Worm (Caenorhabditis elegans): ENCODE results near the gene W01G7.4.
A peak's percentile ranks its signal among the peaks of the same experiment; 100 is the strongest.
"Not testable (repeated sequence)": the region's sequence is repeated elsewhere in the genome, so short reads cannot be mapped to it uniquely, and the experiment has no call there.

W01G7.4 gene

ce11 chrII:14018192-14018591 is 42.3 kb upstream of the W01G7.4 start (continued):
- TF ChIP-seq nhr-43 (tag; optimal IDR thresholded peaks at IDR 0.05; ENCODE audit: poor library complexity, severe bottlenecking) (peak; percentile 79), mdl-1 (tag; optimal IDR thresholded peaks at IDR 0.05) (no peak), R02D3.7 (tag; optimal IDR thresholded peaks at IDR 0.05) (peak; percentile 41), ztf-4 (tag; optimal IDR thresholded peaks at IDR 0.05) (no peak)

ce11 chrII:14018887-14019286 is 41.7 kb upstream of the W01G7.4 start:
- TF ChIP-seq ceh-28 (tag; optimal IDR thresholded peaks at IDR 0.05) (peak; percentile 83), sea-2 (GFP tag; optimal IDR thresholded peaks at IDR 0.05) (no peak)

ce11 chrII:14021230-14021629 is 39.3 kb upstream of the W01G7.4 start, which contains the start of gene F01D5.10:
Gene F01D5.10 (minus strand): TSS chrII:14021330.
- not testable (repeated sequence) for TF ChIP-seq fkh-10 (GFP tag; optimal IDR thresholded peaks at IDR 0.05); egl-5 (tag; optimal IDR thresholded peaks at IDR 0.05); nhr-11 (tag; optimal IDR thresholded peaks at IDR 0.05)

ce11 chrII:14032705-14033104 is 27.8 kb upstream of the W01G7.4 start:
- TF ChIP-seq elt-2 (tag; optimal IDR thresholded peaks at IDR 0.05) = peak; percentile 10
- TF ChIP-seq fkh-10 (GFP tag; optimal IDR thresholded peaks at IDR 0.05) = no peak
- peak; percentile 6 for TF ChIP-seq nhr-43 (tag; optimal IDR thresholded peaks at IDR 0.05; ENCODE audit: poor library complexity, severe bottlenecking)

- no peak for TF ChIP-seq nhr-77 (tag; optimal IDR thresholded peaks at IDR 0.05)
- TF ChIP-seq ceh-82 (tag; optimal IDR thresholded peaks at IDR 0.05) = no peak
- TF ChIP-seq fkh-2 (tag; optimal IDR thresholded peaks at IDR 0.05) = no peak
- no peak for TF ChIP-seq skn-1 (tag; optimal IDR thresholded peaks at IDR 0.05)
- no peak for TF ChIP-seq sea-2 (GFP tag; optimal IDR thresholded peaks at IDR 0.05)
- TF ChIP-seq elt-1 (tag; optimal IDR thresholded peaks at IDR 0.05) = no peak
- TF ChIP-seq ZK546.5 (tag; optimal IDR thresholded peaks at IDR 0.05) = no peak
- no peak for TF ChIP-seq egl-5 (tag; optimal IDR thresholded peaks at IDR 0.05)
- no peak for TF ChIP-seq aly-2 (tag; optimal IDR thresholded peaks at IDR 0.05)
- no peak for TF ChIP-seq unc-39 (tag; optimal IDR thresholded peaks at IDR 0.05)
- TF ChIP-seq pqm-1 (tag; optimal IDR thresholded peaks at IDR 0.05) = no peak
- TF ChIP-seq nhr-12 (tag; optimal IDR thresholded peaks at IDR 0.05) = no peak
- no peak for TF ChIP-seq elt-2 (tag; optimal IDR thresholded peaks at IDR 0.05)
- no peak for TF ChIP-seq nfya-1 (tag; optimal IDR thresholded peaks at IDR 0.05; ENCODE audit: insufficient read depth)
- no peak for TF ChIP-seq R02D3.7 (tag; optimal IDR thresholded peaks at IDR 0.05)
Observed at ce11 chrII:14034559-14034958, 26.0 kb upstream of the W01G7.4 start.

ce11 chrII:14036724-14037483 is 23.6 kb upstream of the W01G7.4 start:
- TF ChIP-seq R02D3.7 (tag; optimal IDR thresholded peaks at IDR 0.05) (no peak), lin-39 (tag; optimal IDR thresholded peaks at IDR 0.05) (peak; percentile 83), snpc-4 (tag; optimal IDR thresholded peaks at IDR 0.05) (no peak), fkh-2 (tag; optimal IDR thresholded peaks at IDR 0.05) (no peak), unc-62 (GFP tag; optimal IDR thresholded peaks at IDR 0.05) (no peak), nfya-1 (tag; optimal IDR thresholded peaks at IDR 0.05; ENCODE audit: insufficient read depth) (peak; percentile 61), eor-1 (tag; optimal IDR thresholded peaks at IDR 0.05) (no peak), ceh-9 (tag; optimal IDR thresholded peaks at IDR 0.05) (no peak), nhr-28 (tag; optimal IDR thresholded peaks at IDR 0.05) (no peak), ztf-11 (tag; optimal IDR thresholded peaks at IDR 0.05) (no peak), fkh-10 (GFP tag; optimal IDR thresholded peaks at IDR 0.05) (peak; percentile 83), hmg-11 (tag; optimal IDR thresholded peaks at IDR 0.05) (peak; percentile 10), nhr-23 (tag; optimal IDR thresholded peaks at IDR 0.05) (no peak), fos-1 (tag; optimal IDR thresholded peaks at IDR 0.05) (no peak)
